Worm (Caenorhabditis elegans) whole organism, L3 larva: ENCODE measurements around the gene Y37D8A.6.
A peak's percentile ranks its signal among the peaks of the same experiment; 100 is the strongest.

ENCODE experiments used
- R02D3.7 ChIP-seq: fragments of 150-350 bp; optimal IDR thresholded peaks from 2 replicates; lab custom pipeline; 2014; ENCODE audit warnings: missing biosample characterization, missing genetic modification characterization
- aly-2 ChIP-seq: fragments of 150-350 bp; optimal IDR thresholded peaks from 2 replicates; lab custom pipeline; 2014; ENCODE audit warnings: missing biosample characterization, missing genetic modification characterization
- ama-1 ChIP-seq: fragments of 150-350 bp; optimal IDR thresholded peaks from 2 replicates; lab custom pipeline; 2018
- ceh-16 ChIP-seq: sonication (generic microtip); optimal IDR thresholded peaks from 2 replicates; lab custom pipeline; 2017; ENCODE audit warnings: missing biosample characterization, missing genetic modification characterization
- daf-12 ChIP-seq: fragments of 150-350 bp; optimal IDR thresholded peaks from 2 replicates; lab custom pipeline; 2014; ENCODE audit warnings: missing biosample characterization, missing genetic modification reagents, missing genetic modification characterization
- egl-27 ChIP-seq: sonication (generic microtip); optimal IDR thresholded peaks from 4 replicates; lab custom pipeline; 2017; ENCODE audit warnings: missing biosample characterization, missing genetic modification reagents, missing genetic modification characterization
- eor-1 ChIP-seq, 2 experiments: fragments of 150-350 bp; optimal IDR thresholded peaks; 2 replicates each; lab custom pipeline; 2014 to 2018; ENCODE audit warnings: missing biosample characterization in 2 of 2, missing genetic modification characterization in 2 of 2
- hmg-11 ChIP-seq: sonication (generic microtip); optimal IDR thresholded peaks from 2 replicates; lab custom pipeline; 2016; ENCODE audit warnings: missing genetic modification characterization, missing compliant biosample characterization
- jun-1 ChIP-seq: fragments of 150-350 bp; optimal IDR thresholded peaks from 2 replicates; lab custom pipeline; 2014; ENCODE audit warnings: missing biosample characterization, missing genetic modification reagents, missing genetic modification characterization
- lin-15B ChIP-seq: fragments of 150-350 bp; optimal IDR thresholded peaks from 2 replicates; lab custom pipeline; 2014; ENCODE audit warnings: missing biosample characterization, missing genetic modification characterization
- lin-39 ChIP-seq: fragments of 150-350 bp; optimal IDR thresholded peaks from 2 replicates; lab custom pipeline; 2018; ENCODE audit warnings: missing biosample characterization, missing genetic modification reagents, missing genetic modification characterization
- mdl-1 ChIP-seq: fragments of 150-350 bp; optimal IDR thresholded peaks from 2 replicates; lab custom pipeline; 2014; ENCODE audit warnings: missing biosample characterization, missing genetic modification characterization
- nfya-1 ChIP-seq: sonication (generic microtip); optimal IDR thresholded peaks from 2 replicates; lab custom pipeline; 2017; ENCODE audit warnings: missing genetic modification characterization, mild to moderate bottlenecking, missing compliant biosample characterization, antibody characterized with exemption, moderate library complexity; ENCODE audit not compliant: insufficient read depth
- nhr-23 ChIP-seq: fragments of 150-350 bp; optimal IDR thresholded peaks from 2 replicates; lab custom pipeline; 2014; ENCODE audit warnings: missing biosample characterization, missing genetic modification reagents, missing genetic modification characterization
- nhr-25 ChIP-seq: sonication (generic microtip); optimal IDR thresholded peaks from 2 replicates; lab custom pipeline; 2017; ENCODE audit warnings: missing biosample characterization, missing genetic modification characterization
- nhr-43 ChIP-seq: sonication (generic microtip); optimal IDR thresholded peaks from 2 replicates; lab custom pipeline; 2016; ENCODE audit warnings: mild to moderate bottlenecking, missing genetic modification characterization, missing compliant biosample characterization; ENCODE audit not compliant: poor library complexity, severe bottlenecking
- nhr-76 ChIP-seq: fragments of 150-350 bp; sonication (generic microtip); optimal IDR thresholded peaks from 5 replicates; lab custom pipeline; 2014; ENCODE audit warnings: missing biosample characterization, missing genetic modification characterization
- nhr-77 ChIP-seq: fragments of 150-350 bp; optimal IDR thresholded peaks from 2 replicates; lab custom pipeline; 2014; ENCODE audit warnings: missing biosample characterization, missing genetic modification characterization
- pha-4 ChIP-seq: fragments of 150-350 bp; optimal IDR thresholded peaks from 2 replicates; lab custom pipeline; 2014; ENCODE audit warnings: missing biosample characterization, missing genetic modification reagents, missing genetic modification characterization
- snpc-4 ChIP-seq: fragments of 150-350 bp; optimal IDR thresholded peaks from 2 replicates; lab custom pipeline; 2014; ENCODE audit warnings: missing biosample characterization, missing genetic modification characterization
- unc-62 ChIP-seq: fragments of 150-350 bp; sonication (generic microtip); optimal IDR thresholded peaks from 4 replicates; lab custom pipeline; 2014; ENCODE audit warnings: missing biosample characterization, missing genetic modification reagents, missing genetic modification characterization
- ztf-11 ChIP-seq: fragments of 150-350 bp; optimal IDR thresholded peaks from 2 replicates; lab custom pipeline; 2014; ENCODE audit warnings: missing biosample characterization, missing genetic modification characterization

The Y37D8A.6 gene

DNA sequence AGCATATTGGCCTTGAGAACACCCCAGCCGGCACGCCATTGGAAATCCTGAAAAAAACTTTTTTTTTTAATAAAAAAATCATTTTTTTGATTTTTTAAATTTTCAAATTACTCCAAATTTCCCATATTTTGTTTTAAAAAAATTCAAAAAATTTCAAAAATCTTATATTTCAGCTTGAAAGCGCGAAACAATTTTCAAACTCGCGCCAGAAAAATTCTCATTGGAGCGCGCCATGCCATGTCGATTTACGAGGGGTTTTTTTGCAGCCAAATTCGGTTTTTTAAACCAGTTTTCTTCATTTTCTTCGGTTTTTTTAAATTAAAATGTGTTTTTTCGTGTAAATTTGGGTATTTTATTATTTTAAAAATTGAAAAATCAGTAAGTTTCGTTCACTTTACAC lies 50.9 kb downstream of the Y37D8A.6 start:
- no peak for TF ChIP-seq eor-1 (tag; optimal IDR thresholded peaks at IDR 0.05; lab: Kevin White, UChicago)
- TF ChIP-seq ztf-11 (tag; lab: Kevin White, UChicago) = no peak
- no peak for TF ChIP-seq lin-39 (tag; lab: Kevin White, UChicago)
- TF ChIP-seq nhr-23 (tag; lab: Kevin White, UChicago) = no peak

DNA sequence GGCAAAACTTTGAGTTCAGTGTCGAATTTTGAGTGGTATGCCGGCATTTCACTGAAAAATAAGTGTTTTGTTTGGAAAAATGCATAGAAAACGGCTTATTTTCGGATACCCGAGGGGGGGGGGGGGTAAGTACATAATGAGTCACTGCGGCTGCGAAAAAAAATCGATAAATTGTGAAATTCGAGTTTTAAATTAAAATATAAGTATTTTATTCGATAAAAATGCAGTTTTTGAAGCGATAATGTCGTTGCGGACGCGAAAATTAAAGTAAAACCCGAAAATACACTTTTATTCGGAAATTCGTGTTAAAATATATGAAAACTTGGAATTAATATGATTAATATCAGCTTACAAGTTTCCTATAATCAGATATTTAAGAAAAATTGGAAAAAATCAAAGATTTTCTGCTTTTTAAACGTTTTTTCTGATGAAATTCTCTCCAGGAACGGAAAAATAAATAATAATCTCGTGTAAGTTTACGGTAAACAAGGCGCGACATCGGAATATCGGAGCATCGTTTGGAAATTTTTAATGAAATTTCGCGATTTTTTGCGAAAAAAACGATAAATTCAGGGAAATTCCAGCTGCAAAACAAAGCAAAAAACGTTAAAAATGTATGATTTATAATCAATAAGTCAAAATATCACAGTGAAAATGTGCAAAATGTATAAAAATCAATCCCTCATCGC lies 51.9 kb downstream of the Y37D8A.6 start, which contains the start of gene arx-5:
Gene arx-5, minus strand, starts transcription at position 51 of the 689 bp plus-strand sequence.
- TF ChIP-seq nfya-1 (tag; lab: Kevin White, UChicago) = peak; percentile 38
- TF ChIP-seq nhr-43 (tag; lab: Kevin White, UChicago) = no peak
- peak; percentile 88 for TF ChIP-seq R02D3.7 (tag; lab: Kevin White, UChicago)
- peak; percentile 6 for TF ChIP-seq hmg-11 (tag; lab: Kevin White, UChicago)
- no peak for TF ChIP-seq ztf-11 (tag; lab: Kevin White, UChicago)
- peak; percentile 46 for TF ChIP-seq lin-15B
- peak; percentile 62 for TF ChIP-seq pha-4 (tag; lab: Kevin White, UChicago)

DNA sequence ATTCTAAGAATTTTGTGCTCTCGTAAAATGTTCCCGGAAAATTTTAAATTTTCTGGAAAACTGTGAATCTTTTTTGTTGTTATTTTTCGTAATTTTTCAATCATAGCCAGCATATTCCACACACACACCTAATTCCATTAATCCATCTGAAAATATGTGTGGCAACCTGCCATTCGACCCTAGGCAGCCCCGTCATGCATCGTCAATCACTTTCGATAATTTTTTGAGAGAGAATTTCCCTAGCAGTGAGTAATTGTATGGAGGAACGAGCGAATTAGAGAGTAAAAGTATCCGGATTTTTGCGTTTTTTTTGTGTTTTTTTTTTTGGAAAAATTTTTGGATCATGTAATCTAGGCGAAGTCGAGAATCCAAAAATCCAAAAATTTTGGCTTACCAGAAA lies 56.9 kb downstream of the Y37D8A.6 start, which contains the start of gene BE10.4:
Gene BE10.4, plus strand, starts transcription at position 301 of the 400 bp plus-strand sequence.
- TF ChIP-seq mdl-1 (tag; lab: Kevin White, UChicago) = no peak
- TF ChIP-seq ceh-16 (tag; lab: Kevin White, UChicago) = no peak
- TF ChIP-seq nhr-77 (tag; lab: Kevin White, UChicago) = no peak
- no peak for TF ChIP-seq nhr-25 (tag; lab: Kevin White, UChicago)

DNA sequence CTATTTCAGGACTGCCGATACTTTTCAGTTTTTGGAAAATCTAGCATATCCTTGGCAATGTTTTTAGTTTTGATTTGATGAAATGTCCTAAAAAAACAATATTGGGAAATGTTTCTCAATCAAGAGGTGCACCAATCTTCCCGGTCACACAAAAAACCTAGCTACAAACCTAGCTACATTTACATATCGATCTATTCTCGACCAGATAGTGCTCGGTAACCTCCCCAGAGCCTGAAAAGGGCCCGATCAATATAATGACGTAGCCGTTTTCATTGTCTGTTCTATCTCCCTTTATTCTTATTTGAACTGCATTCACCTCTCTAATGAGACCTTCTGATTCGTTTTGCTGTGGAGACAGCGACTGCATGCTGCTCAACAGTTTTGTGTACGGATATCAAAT lies 62.4 kb downstream of the Y37D8A.6 start, which contains the start of gene BE10.3:
Gene BE10.3, plus strand, starts transcription at position 301 of the 400 bp plus-strand sequence.
- no peak for TF ChIP-seq eor-1 (tag; optimal IDR thresholded peaks at IDR 0.05; lab: Kevin White, UChicago)
- no peak for TF ChIP-seq nhr-23 (tag; lab: Kevin White, UChicago)
- TF ChIP-seq nhr-76 (tag; lab: Kevin White, UChicago) = no peak
- no peak for TF ChIP-seq egl-27 (tag; lab: Kevin White, UChicago)
- no peak for TF ChIP-seq snpc-4 (tag; lab: Kevin White, UChicago)
- TF ChIP-seq ama-1 = no peak
- no peak for TF ChIP-seq jun-1 (tag; lab: Kevin White, UChicago)
- TF ChIP-seq nhr-43 (tag; lab: Kevin White, UChicago) = no peak
- TF ChIP-seq aly-2 (tag; lab: Kevin White, UChicago) = no peak
- no peak for TF ChIP-seq daf-12
- no peak for TF ChIP-seq unc-62 (GFP tag; lab: Kevin White, UChicago)
